Fruit fly (Drosophila melanogaster): Measurements from ENCODE around the gene Xrcc2.

Xrcc2 gene

DNA sequence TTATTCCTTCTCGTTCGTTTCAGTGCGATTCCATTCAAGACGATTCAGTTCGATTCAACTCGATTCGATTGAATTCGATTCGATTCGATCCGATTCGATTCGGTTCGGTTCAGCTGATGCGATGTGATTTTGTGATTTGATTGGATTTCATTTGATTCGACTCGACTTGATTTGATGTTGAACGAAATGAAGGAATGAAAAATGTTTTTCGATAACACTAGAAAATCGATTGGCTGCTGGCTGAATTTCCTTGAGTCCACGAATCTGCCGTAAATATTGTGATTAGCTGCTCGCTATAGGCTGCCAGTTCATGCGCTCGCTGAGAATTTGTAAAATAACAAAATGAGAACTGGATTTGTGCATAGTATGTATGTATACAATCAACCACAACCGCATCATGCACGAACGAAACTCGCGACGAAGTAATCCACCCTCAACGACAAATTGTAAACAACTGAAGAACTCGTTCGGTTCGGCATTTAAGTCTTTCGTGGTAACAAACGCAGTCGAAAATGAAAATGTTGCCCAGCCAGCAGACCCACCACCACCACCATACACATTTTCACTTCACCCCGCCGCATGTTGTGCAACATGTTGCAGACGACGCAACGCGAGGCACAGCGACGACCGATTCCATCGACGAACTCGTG lies 5.1 kb downstream of the Xrcc2 start, which contains the start of gene Wnt5:
Wnt5 (minus strand) TSS at position 458 of the 650 bp plus-strand sequence.
- TF ChIP-seq jim (GFP tag; optimal IDR thresholded peaks at IDR 0.05) = no peak
- TF ChIP-seq Sp1 (GFP tag; optimal IDR thresholded peaks at IDR 0.05) = peak; percentile 5
- TF ChIP-seq N (GFP tag; optimal IDR thresholded peaks at IDR 0.05) = no peak
- peak; percentile 13 for TF ChIP-seq woc (GFP tag; optimal IDR thresholded peaks at IDR 0.05)
- no peak for TF ChIP-seq CrebA (GFP tag; optimal IDR thresholded peaks at IDR 0.05; ENCODE audit: borderline replicate concordance)
- peak in 1 of 2 experiments; percentile 1 for TF ChIP-seq dl (GFP tag; optimal IDR thresholded peaks at IDR 0.05; ENCODE audit: insufficient read depth in 1 of 2, partially characterized antibody in 2 of 2)
- TF ChIP-seq h (GFP tag; optimal IDR thresholded peaks at IDR 0.05) = peak; percentile 8
- TF ChIP-seq brk (GFP tag; optimal IDR thresholded peaks at IDR 0.05) = no peak
- TF ChIP-seq Myc (optimal IDR thresholded peaks at IDR 0.05) = no peak
- no peak for TF ChIP-seq Abd-B (GFP tag; optimal IDR thresholded peaks at IDR 0.05)
- TF ChIP-seq Vsx2 (GFP tag; optimal IDR thresholded peaks at IDR 0.05; ENCODE audit: partially characterized antibody) = no peak
- TF ChIP-seq ey (GFP tag; optimal IDR thresholded peaks at IDR 0.05) = no peak

DNA sequence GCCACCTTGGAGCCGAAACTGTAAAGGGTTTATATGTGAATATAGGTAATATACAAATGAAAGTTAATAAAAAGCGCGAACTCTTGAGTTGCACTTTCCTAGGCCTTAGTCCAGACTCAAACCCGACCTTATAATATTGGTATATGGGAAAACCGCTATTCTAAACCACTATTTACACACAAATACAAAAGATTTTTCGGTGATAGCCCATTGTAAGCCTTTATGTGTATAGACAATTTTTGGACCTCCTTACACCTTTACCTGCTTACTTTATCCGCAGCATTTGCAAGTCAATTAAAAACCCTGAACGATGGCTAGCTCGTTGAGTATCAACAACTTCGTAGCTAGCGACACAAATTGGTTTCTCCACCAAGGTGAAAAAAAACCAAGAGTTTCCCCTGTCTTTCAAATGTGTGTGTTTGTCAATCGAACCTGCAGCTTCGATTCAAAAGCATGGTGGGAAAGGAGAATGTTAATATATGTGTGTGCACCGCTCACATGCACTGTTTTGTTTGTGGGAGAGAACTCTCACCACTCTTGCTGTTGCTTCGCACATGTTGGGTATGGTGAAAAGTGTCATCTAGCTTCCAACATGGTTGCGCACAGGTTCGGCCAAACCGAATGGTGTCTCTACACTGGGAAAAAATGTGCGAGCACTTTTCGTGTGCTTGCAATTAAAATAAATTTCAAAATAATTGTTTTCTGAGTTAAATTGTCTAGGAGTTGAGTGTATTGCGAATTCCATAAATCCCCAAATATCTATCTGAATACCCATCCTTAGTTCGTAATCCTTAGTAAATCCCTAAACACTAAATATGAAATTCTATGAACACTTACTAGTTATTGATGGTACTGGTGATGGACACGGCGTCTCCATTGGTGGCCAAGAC lies 7.0 kb downstream of the Xrcc2 start:
- no peak for TF ChIP-seq CrebA (GFP tag; optimal IDR thresholded peaks at IDR 0.05; ENCODE audit: borderline replicate concordance)
- TF ChIP-seq psq (GFP tag; optimal IDR thresholded peaks at IDR 0.05) = peak; percentile 17
- TF ChIP-seq fru (GFP tag; optimal IDR thresholded peaks at IDR 0.05) = peak; percentile 74
- peak; percentile 11 for TF ChIP-seq sage (GFP tag; optimal IDR thresholded peaks at IDR 0.05)
- peak in 1 of 2 experiments; percentile 80 for TF ChIP-seq foxo (GFP tag; optimal IDR thresholded peaks at IDR 0.05)
- no peak for TF ChIP-seq Rel (GFP tag; optimal IDR thresholded peaks at IDR 0.05)
- no peak for TF ChIP-seq Rel (tag; optimal IDR thresholded peaks at IDR 0.05)
- TF ChIP-seq sv (GFP tag; optimal IDR thresholded peaks at IDR 0.05) = peak; percentile 52
- TF ChIP-seq Hr83 (GFP tag; optimal IDR thresholded peaks at IDR 0.05; ENCODE audit: poor library complexity, severe bottlenecking) = no peak
- TF ChIP-seq ey (GFP tag; optimal IDR thresholded peaks at IDR 0.05) = peak; percentile 48
- TF ChIP-seq rgr (GFP tag; optimal IDR thresholded peaks at IDR 0.05) = peak; percentile 64
- peak; percentile 64 for TF ChIP-seq h (GFP tag; optimal IDR thresholded peaks at IDR 0.05)
- peak; percentile 46 for TF ChIP-seq OdsH (GFP tag; optimal IDR thresholded peaks at IDR 0.05)
- peak; percentile 56 for TF ChIP-seq br (GFP tag; optimal IDR thresholded peaks at IDR 0.05)
- no peak for TF ChIP-seq Abd-B (GFP tag; optimal IDR thresholded peaks at IDR 0.05)
- peak; percentile 56 for TF ChIP-seq Hnf4 (GFP tag; optimal IDR thresholded peaks at IDR 0.05)
- peak; percentile 17 for TF ChIP-seq HLH106 (tag; optimal IDR thresholded peaks at IDR 0.05)
- TF ChIP-seq jim (GFP tag; optimal IDR thresholded peaks at IDR 0.05) = no peak
- TF ChIP-seq Jra (GFP tag; optimal IDR thresholded peaks at IDR 0.05) = peak; percentile 3
- no peak for TF ChIP-seq woc (GFP tag; optimal IDR thresholded peaks at IDR 0.05)
- peak; percentile 26 for TF ChIP-seq Sp1 (GFP tag; optimal IDR thresholded peaks at IDR 0.05)
- no peak for TF ChIP-seq Vsx2 (GFP tag; optimal IDR thresholded peaks at IDR 0.05; ENCODE audit: partially characterized antibody)
- TF ChIP-seq CG32264 (GFP tag; optimal IDR thresholded peaks at IDR 0.05) = no peak
- peak; percentile 45 for TF ChIP-seq Myc (optimal IDR thresholded peaks at IDR 0.05)
- no peak for TF ChIP-seq Dfd (GFP tag; optimal IDR thresholded peaks at IDR 0.05)
- TF ChIP-seq pan (optimal IDR thresholded peaks at IDR 0.05) = no peak

DNA sequence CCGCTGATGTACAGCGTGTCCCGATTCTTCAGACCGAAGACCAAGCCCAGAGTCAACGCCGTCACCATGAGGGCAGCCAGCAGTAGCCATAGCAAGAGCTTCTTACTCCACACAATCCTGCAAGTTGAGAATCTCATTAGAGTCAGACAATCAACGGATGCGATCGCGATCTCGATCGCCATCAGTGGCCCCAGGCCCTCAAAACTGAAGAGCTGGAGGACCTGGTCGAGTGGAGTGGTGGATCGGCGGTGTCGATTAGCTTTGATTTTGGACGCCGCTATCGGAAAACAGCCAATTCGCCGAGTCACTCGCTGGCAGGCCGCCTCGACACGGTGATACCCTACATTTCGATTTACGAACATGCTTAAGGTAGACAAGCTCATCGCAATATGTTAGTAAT lies 8.6 kb downstream of the Xrcc2 start:
- TF ChIP-seq Dif (GFP tag; optimal IDR thresholded peaks at IDR 0.05; ENCODE audit: partially characterized antibody) (no peak), Hnf4 (GFP tag; optimal IDR thresholded peaks at IDR 0.05) (no peak), jim (GFP tag; optimal IDR thresholded peaks at IDR 0.05) (no peak), Vsx2 (GFP tag; optimal IDR thresholded peaks at IDR 0.05; ENCODE audit: partially characterized antibody) (no peak), dsf (GFP tag; optimal IDR thresholded peaks at IDR 0.05; ENCODE audit: borderline replicate concordance) (no peak), lola (GFP tag; optimal IDR thresholded peaks at IDR 0.05) (no peak), CG32264 (GFP tag; optimal IDR thresholded peaks at IDR 0.05) (no peak), sv (GFP tag; optimal IDR thresholded peaks at IDR 0.05) (no peak), sage (GFP tag; optimal IDR thresholded peaks at IDR 0.05) (no peak), CrebA (GFP tag; optimal IDR thresholded peaks at IDR 0.05; ENCODE audit: borderline replicate concordance) (no peak), usp (GFP tag; optimal IDR thresholded peaks at IDR 0.05) (no peak), rgr (GFP tag; optimal IDR thresholded peaks at IDR 0.05) (no peak), fru (GFP tag; optimal IDR thresholded peaks at IDR 0.05) (no peak), dmrt93B (GFP tag; optimal IDR thresholded peaks at IDR 0.05) (no peak), GATAd (GFP tag; optimal IDR thresholded peaks at IDR 0.05) (no peak), pan (optimal IDR thresholded peaks at IDR 0.05) (no peak), woc (GFP tag; optimal IDR thresholded peaks at IDR 0.05) (no peak), Sp1 (GFP tag; optimal IDR thresholded peaks at IDR 0.05) (no peak)
